Worm (Caenorhabditis elegans): Measurements from ENCODE around the gene H40L08.3.
A peak's percentile ranks its signal among the peaks of the same experiment; 100 is the strongest.

H40L08.3 gene

ce11 chrX:15053223-15053933 is 22.5 kb downstream of the H40L08.3 start, which contains the start of gene H03G16.1:
TSS of gene H03G16.1 (plus strand) at chrX:15053883.
- TF ChIP-seq scrt-1 (GFP tag; IDR thresholded peaks at IDR 0.05) (no peak), ceh-36 (tag; optimal IDR thresholded peaks at IDR 0.05) (no peak), hmg-4 (GFP tag; optimal IDR thresholded peaks at IDR 0.05) (no peak), flt-1 (GFP tag; IDR thresholded peaks at IDR 0.05) (no peak), tbx-11 (GFP tag; IDR thresholded peaks at IDR 0.05) (no peak), sea-1 (GFP tag; conservative IDR thresholded peaks at IDR 0.05) (no peak), F13C5.2 (tag; optimal IDR thresholded peaks at IDR 0.05) (no peak), aly-1 (tag; optimal IDR thresholded peaks at IDR 0.05) (no peak), tra-4 (tag; optimal IDR thresholded peaks at IDR 0.05) (no peak), hmbx-1 (tag; optimal IDR thresholded peaks at IDR 0.05) (no peak), B0310.2 (tag; optimal IDR thresholded peaks at IDR 0.05) (no peak), hnd-1 (tag; optimal IDR thresholded peaks at IDR 0.05) (no peak), ets-7 (tag; optimal IDR thresholded peaks at IDR 0.05) (no peak), tbx-37 (GFP tag; conservative IDR thresholded peaks at IDR 0.05) (no peak), ama-1 (optimal IDR thresholded peaks at IDR 0.05) (no peak), ceh-13 (GFP tag; optimal IDR thresholded peaks at IDR 0.05) (no peak), pes-1 (GFP tag; IDR thresholded peaks at IDR 0.05) (no peak)

- no peak for TF ChIP-seq F13C5.2 (tag; optimal IDR thresholded peaks at IDR 0.05)
- no peak for TF ChIP-seq tbx-11 (GFP tag; IDR thresholded peaks at IDR 0.05)
- no peak for TF ChIP-seq ceh-13 (GFP tag; optimal IDR thresholded peaks at IDR 0.05)
- no peak for TF ChIP-seq scrt-1 (GFP tag; IDR thresholded peaks at IDR 0.05)
- no peak for TF ChIP-seq aly-1 (tag; optimal IDR thresholded peaks at IDR 0.05)
- no peak for TF ChIP-seq sea-1 (GFP tag; conservative IDR thresholded peaks at IDR 0.05)
- no peak for TF ChIP-seq hmg-4 (GFP tag; optimal IDR thresholded peaks at IDR 0.05)
- TF ChIP-seq tra-4 (tag; optimal IDR thresholded peaks at IDR 0.05): no peak
- no peak for TF ChIP-seq flt-1 (GFP tag; IDR thresholded peaks at IDR 0.05)
- TF ChIP-seq ets-7 (tag; optimal IDR thresholded peaks at IDR 0.05): no peak
- TF ChIP-seq ama-1 (optimal IDR thresholded peaks at IDR 0.05): no peak
- TF ChIP-seq B0310.2 (tag; optimal IDR thresholded peaks at IDR 0.05): no peak
- TF ChIP-seq hmbx-1 (tag; optimal IDR thresholded peaks at IDR 0.05): no peak
- TF ChIP-seq pes-1 (GFP tag; IDR thresholded peaks at IDR 0.05): no peak
- TF ChIP-seq tbx-37 (GFP tag; conservative IDR thresholded peaks at IDR 0.05): no peak
- TF ChIP-seq hnd-1 (tag; optimal IDR thresholded peaks at IDR 0.05): no peak
- no peak for TF ChIP-seq ceh-36 (tag; optimal IDR thresholded peaks at IDR 0.05)
These were observed 23.5 kb downstream of the H40L08.3 start, which contains the start of gene H03G16.6 for ce11 chrX:15052385-15052784. TSS of gene H03G16.6 (plus strand) at chrX:15052685.

ce11 chrX:15050006-15050405 is 25.9 kb downstream of the H40L08.3 start:
- TF ChIP-seq tra-4 (tag; optimal IDR thresholded peaks at IDR 0.05): no peak
- no peak for TF ChIP-seq hnd-1 (tag; optimal IDR thresholded peaks at IDR 0.05)
- TF ChIP-seq scrt-1 (GFP tag; IDR thresholded peaks at IDR 0.05): no peak
- no peak for TF ChIP-seq ets-7 (tag; optimal IDR thresholded peaks at IDR 0.05)
- no peak for TF ChIP-seq tbx-37 (GFP tag; conservative IDR thresholded peaks at IDR 0.05)
- TF ChIP-seq tbx-11 (GFP tag; IDR thresholded peaks at IDR 0.05): no peak
- no peak for TF ChIP-seq flt-1 (GFP tag; IDR thresholded peaks at IDR 0.05)
- TF ChIP-seq aly-1 (tag; optimal IDR thresholded peaks at IDR 0.05): no peak
- TF ChIP-seq sea-1 (GFP tag; conservative IDR thresholded peaks at IDR 0.05): no peak
- no peak for TF ChIP-seq ceh-13 (GFP tag; optimal IDR thresholded peaks at IDR 0.05)
- TF ChIP-seq F13C5.2 (tag; optimal IDR thresholded peaks at IDR 0.05): no peak
- TF ChIP-seq B0310.2 (tag; optimal IDR thresholded peaks at IDR 0.05): no peak
- no peak for TF ChIP-seq ceh-36 (tag; optimal IDR thresholded peaks at IDR 0.05)
- no peak for TF ChIP-seq pes-1 (GFP tag; IDR thresholded peaks at IDR 0.05)
- no peak for TF ChIP-seq hmg-4 (GFP tag; optimal IDR thresholded peaks at IDR 0.05)
- no peak for TF ChIP-seq ama-1 (optimal IDR thresholded peaks at IDR 0.05)
- no peak for TF ChIP-seq hmbx-1 (tag; optimal IDR thresholded peaks at IDR 0.05)

- no peak for TF ChIP-seq F13C5.2 (tag; optimal IDR thresholded peaks at IDR 0.05)
- no peak for TF ChIP-seq ceh-13 (GFP tag; optimal IDR thresholded peaks at IDR 0.05)
- no peak for TF ChIP-seq hmg-4 (GFP tag; optimal IDR thresholded peaks at IDR 0.05)
- TF ChIP-seq flt-1 (GFP tag; IDR thresholded peaks at IDR 0.05): no peak
- no peak for TF ChIP-seq tbx-37 (GFP tag; conservative IDR thresholded peaks at IDR 0.05)
- TF ChIP-seq scrt-1 (GFP tag; IDR thresholded peaks at IDR 0.05): no peak
- TF ChIP-seq hmbx-1 (tag; optimal IDR thresholded peaks at IDR 0.05): no peak
- TF ChIP-seq B0310.2 (tag; optimal IDR thresholded peaks at IDR 0.05): no peak
- TF ChIP-seq pes-1 (GFP tag; IDR thresholded peaks at IDR 0.05): no peak
- TF ChIP-seq sea-1 (GFP tag; conservative IDR thresholded peaks at IDR 0.05): no peak
- no peak for TF ChIP-seq ama-1 (optimal IDR thresholded peaks at IDR 0.05)
- TF ChIP-seq aly-1 (tag; optimal IDR thresholded peaks at IDR 0.05): no peak
- TF ChIP-seq tbx-11 (GFP tag; IDR thresholded peaks at IDR 0.05): no peak
- no peak for TF ChIP-seq ceh-36 (tag; optimal IDR thresholded peaks at IDR 0.05)
- no peak for TF ChIP-seq ets-7 (tag; optimal IDR thresholded peaks at IDR 0.05)
These were observed 28.4 kb downstream of the H40L08.3 start for ce11 chrX:15047541-15047940.

ce11 chrX:15045401-15045800 is 30.5 kb downstream of the H40L08.3 start:
- TF ChIP-seq hmbx-1 (tag; optimal IDR thresholded peaks at IDR 0.05) (no peak), aly-1 (tag; optimal IDR thresholded peaks at IDR 0.05) (no peak), ceh-36 (tag; optimal IDR thresholded peaks at IDR 0.05) (no peak), F13C5.2 (tag; optimal IDR thresholded peaks at IDR 0.05) (no peak), hmg-4 (GFP tag; optimal IDR thresholded peaks at IDR 0.05) (no peak), sea-1 (GFP tag; conservative IDR thresholded peaks at IDR 0.05) (no peak), B0310.2 (tag; optimal IDR thresholded peaks at IDR 0.05) (no peak), pes-1 (GFP tag; IDR thresholded peaks at IDR 0.05) (no peak), flt-1 (GFP tag; IDR thresholded peaks at IDR 0.05) (no peak), hnd-1 (tag; optimal IDR thresholded peaks at IDR 0.05) (no peak), tbx-37 (GFP tag; conservative IDR thresholded peaks at IDR 0.05) (no peak), scrt-1 (GFP tag; IDR thresholded peaks at IDR 0.05) (no peak), tra-4 (tag; optimal IDR thresholded peaks at IDR 0.05) (no peak), ama-1 (optimal IDR thresholded peaks at IDR 0.05) (no peak)

- TF ChIP-seq tbx-37 (GFP tag; conservative IDR thresholded peaks at IDR 0.05) (no peak), F13C5.2 (tag; optimal IDR thresholded peaks at IDR 0.05) (no peak), ceh-13 (GFP tag; optimal IDR thresholded peaks at IDR 0.05) (no peak)
These were observed 33.3 kb downstream of the H40L08.3 start for ce11 chrX:15042549-15042948.

ce11 chrX:15041340-15041739 is 34.6 kb downstream of the H40L08.3 start:
- no peak for TF ChIP-seq flt-1 (GFP tag; IDR thresholded peaks at IDR 0.05)
- peak; percentile 1 for TF ChIP-seq ceh-36 (tag; optimal IDR thresholded peaks at IDR 0.05)

Data from whole organism, early embryonic.